Worm (Caenorhabditis elegans): Measurements from ENCODE around the gene lbp-3.

- no peak for TF ChIP-seq nhr-28 (tag; optimal IDR thresholded peaks at IDR 0.05)
- TF ChIP-seq unc-130 (GFP tag; optimal IDR thresholded peaks at IDR 0.05): no peak
- no peak for TF ChIP-seq duxl-1 (tag; optimal IDR thresholded peaks at IDR 0.05; ENCODE audit: poor library complexity)
- TF ChIP-seq Y5F2A.4 (GFP tag; optimal IDR thresholded peaks at IDR 0.05): no peak
- no peak for TF ChIP-seq snpc-1.2 (GFP tag; IDR thresholded peaks at IDR 0.05)
- no peak for TF ChIP-seq snpc-4 (tag; optimal IDR thresholded peaks at IDR 0.05)
- no peak for TF ChIP-seq ztf-11 (tag; optimal IDR thresholded peaks at IDR 0.05)
- TF ChIP-seq ceh-82 (tag; optimal IDR thresholded peaks at IDR 0.05): no peak
- no peak for TF ChIP-seq ceh-32 (tag; optimal IDR thresholded peaks at IDR 0.05; ENCODE audit: poor library complexity)
- no peak for TF ChIP-seq nhr-25 (tag; optimal IDR thresholded peaks at IDR 0.05; ENCODE audit: borderline replicate concordance, insufficient read depth)
- no peak for TF ChIP-seq lin-13 (GFP tag; optimal IDR thresholded peaks at IDR 0.05)
Observed at ce11 chrX:3270806-3271205, 13.6 kb downstream of the lbp-3 start, which contains the start of gene sul-1.
